Fruit fly (Drosophila melanogaster) whole organism, pupa: ENCODE results near the gene CG17163.

ENCODE experiments used
- CG14655 ChIP-seq: fragments of 200-800 bp; sonication (Bioruptor generic); optimal IDR thresholded peaks from 3 replicates; lab custom pipeline; 2017; ENCODE audit warnings: mild to moderate bottlenecking, missing biosample characterization, missing genetic modification reagents, missing genetic modification characterization
- CG17806 ChIP-seq: fragments of 200-800 bp; sonication (Bioruptor generic); optimal IDR thresholded peaks from 2 replicates; lab custom pipeline; 2018; ENCODE audit warnings: missing biosample characterization, mild to moderate bottlenecking, missing genetic modification characterization, moderate library complexity
- Pif1B ChIP-seq: fragments of 200-800 bp; sonication (Bioruptor generic); optimal IDR thresholded peaks from 3 replicates; lab custom pipeline; 2016; ENCODE audit warnings: missing biosample characterization, missing genetic modification characterization

DNA sequence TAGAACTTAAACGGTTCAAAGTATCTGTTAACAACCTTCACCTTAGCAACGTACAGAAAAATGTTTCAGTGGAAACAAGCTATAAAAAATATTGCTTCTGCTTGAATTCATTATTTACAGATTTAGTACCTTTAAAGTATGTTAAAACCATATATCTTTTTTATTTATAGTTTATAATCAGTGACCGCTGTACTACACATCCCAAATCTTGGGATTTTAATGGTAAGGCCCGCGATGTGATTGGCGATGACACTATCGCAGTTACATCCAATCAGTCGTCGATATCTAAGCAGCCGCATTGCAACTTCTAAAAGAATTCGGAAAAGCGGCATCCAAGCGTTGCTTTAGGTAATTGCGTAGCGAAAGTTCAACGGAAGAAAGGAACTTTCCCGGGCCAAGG lies 14.7 kb upstream of the CG17163 start:
- TF ChIP-seq CG17806 (tag; lab: Kevin White, UChicago) (no peak), CG14655 (GFP tag; lab: Kevin White, UChicago) (no peak), Pif1B (no peak)
